Fruit fly (Drosophila melanogaster) S2 (cell line): Measurements from ENCODE around the gene Jasper.

ENCODE experiments used
- CG8478 ChIP-seq: fragments of >200 bp; optimal IDR thresholded peaks from 2 replicates; lab custom pipeline; 2018
- CTCF ChIP-seq, 2 experiments: fragments of >200 bp; optimal IDR thresholded peaks; 2 replicates each; lab custom pipeline; 2018

DNA sequence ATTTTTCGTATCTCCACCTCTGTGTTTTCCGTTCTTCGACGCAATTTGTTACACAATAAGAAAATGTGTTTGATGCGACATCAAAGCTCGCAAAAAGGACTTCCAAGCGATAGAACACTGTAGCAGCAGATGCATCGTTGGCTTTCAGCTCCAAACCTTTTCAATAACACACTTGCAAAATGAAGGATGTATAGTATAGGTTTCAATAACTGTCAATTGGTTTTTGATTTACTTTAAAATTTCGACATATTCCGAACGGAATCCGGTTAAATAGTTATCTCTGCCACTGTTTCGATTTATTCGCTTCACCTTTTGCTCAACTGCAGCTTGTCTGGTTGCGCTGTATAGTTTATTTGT is 48.6 kb downstream of the Jasper start:
- TF ChIP-seq CTCF (optimal IDR thresholded peaks at IDR 0.05; lab: Kevin White, UChicago) = no peak
- TF ChIP-seq CG8478 = no peak
